Worm (Caenorhabditis elegans) whole organism, midembryonic: ENCODE measurements around the gene pals-19.

ENCODE experiments used
- klf-2 ChIP-seq: fragments of 200-800 bp; sonication (Bioruptor generic); conservative IDR thresholded peaks from 2 replicates; pipeline ENCODE4 v1.3.6; 2022; ENCODE audit warnings: missing genetic modification reagents, missing genetic modification characterization, missing compliant biosample characterization
- ref-1 ChIP-seq: fragments of 200-800 bp; sonication (Bioruptor generic); conservative IDR thresholded peaks from 2 replicates; pipeline ENCODE4 v1.3.6; 2022; ENCODE audit warnings: missing genetic modification reagents, missing genetic modification characterization, missing compliant biosample characterization

DNA sequence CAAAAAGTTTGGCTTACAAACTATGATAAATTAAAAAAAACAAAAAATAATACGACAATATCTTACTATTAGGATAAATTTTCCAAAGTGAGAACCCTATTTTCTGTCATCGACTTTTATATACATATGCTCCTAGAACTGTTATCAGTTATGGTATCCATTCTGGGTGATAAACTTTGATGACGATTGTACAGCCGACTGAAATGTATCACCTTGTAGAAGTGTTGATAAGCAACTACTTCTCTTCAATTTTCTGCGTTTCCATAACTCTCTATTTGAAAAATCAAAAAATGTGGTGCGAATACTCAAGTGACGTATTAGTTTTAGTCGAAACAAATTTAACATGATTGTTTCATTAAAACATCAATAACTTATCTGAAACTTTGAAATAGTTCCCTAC lies 11.8 kb upstream of the pals-19 start:
- TF ChIP-seq klf-2 (GFP tag; lab: Robert Waterston, UW) = no peak
- no peak for TF ChIP-seq ref-1 (GFP tag; lab: Robert Waterston, UW)
